Fruit fly (Drosophila melanogaster): ENCODE measurements around the gene Spc25.

Spc25 gene

DNA sequence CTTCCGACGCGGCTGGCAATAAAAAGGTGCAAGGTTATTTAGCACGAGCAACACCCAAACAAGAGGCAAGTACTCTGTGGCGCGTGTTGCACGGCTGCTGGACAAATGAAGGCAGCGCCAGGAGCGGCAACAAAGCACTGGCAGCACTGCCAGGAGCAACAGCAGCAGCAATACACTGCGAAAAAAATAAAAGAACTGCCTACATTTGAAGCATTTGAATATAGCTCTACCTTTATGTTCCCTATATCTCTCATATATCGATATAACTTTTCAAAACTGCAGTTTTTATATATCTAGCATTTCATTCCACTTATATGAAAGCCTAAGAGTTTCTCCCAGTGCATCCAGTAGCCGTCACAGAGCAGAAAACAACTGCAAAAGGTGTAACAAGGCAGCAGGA lies 4.2 kb upstream of the Spc25 start:
- TF ChIP-seq Vsx2 (GFP tag; optimal IDR thresholded peaks at IDR 0.05; ENCODE audit: partially characterized antibody) (no peak), Hr78 (GFP tag; optimal IDR thresholded peaks at IDR 0.05) (no peak), Hnf4 (GFP tag; optimal IDR thresholded peaks at IDR 0.05) (no peak), psq (GFP tag; optimal IDR thresholded peaks at IDR 0.05) (no peak), tai (GFP tag; optimal IDR thresholded peaks at IDR 0.05) (no peak), GATAd (GFP tag; optimal IDR thresholded peaks at IDR 0.05) (no peak), N (GFP tag; optimal IDR thresholded peaks at IDR 0.05) (no peak), dmrt93B (GFP tag; optimal IDR thresholded peaks at IDR 0.05) (no peak), dsf (GFP tag; optimal IDR thresholded peaks at IDR 0.05; ENCODE audit: borderline replicate concordance) (no peak), CrebA (GFP tag; optimal IDR thresholded peaks at IDR 0.05; ENCODE audit: borderline replicate concordance) (no peak), ey (GFP tag; optimal IDR thresholded peaks at IDR 0.05) (peak; percentile 20), OdsH (GFP tag; optimal IDR thresholded peaks at IDR 0.05) (no peak), dl (GFP tag; optimal IDR thresholded peaks at IDR 0.05; ENCODE audit: insufficient read depth in 1 of 2, partially characterized antibody in 2 of 2) (no peak), Dif (GFP tag; optimal IDR thresholded peaks at IDR 0.05; ENCODE audit: partially characterized antibody) (no peak), Dfd (GFP tag; optimal IDR thresholded peaks at IDR 0.05) (no peak), HLH106 (tag; optimal IDR thresholded peaks at IDR 0.05) (peak; percentile 44), usp (GFP tag; optimal IDR thresholded peaks at IDR 0.05) (no peak), Abd-B (GFP tag; optimal IDR thresholded peaks at IDR 0.05) (no peak), jim (GFP tag; optimal IDR thresholded peaks at IDR 0.05) (no peak), Mio (GFP tag; optimal IDR thresholded peaks at IDR 0.05) (no peak), sv (GFP tag; optimal IDR thresholded peaks at IDR 0.05) (no peak), rgr (GFP tag; optimal IDR thresholded peaks at IDR 0.05) (peak; percentile 6), Hr83 (GFP tag; optimal IDR thresholded peaks at IDR 0.05; ENCODE audit: poor library complexity, severe bottlenecking) (no peak), Sp1 (GFP tag; optimal IDR thresholded peaks at IDR 0.05) (no peak), woc (GFP tag; optimal IDR thresholded peaks at IDR 0.05) (no peak), foxo (GFP tag; optimal IDR thresholded peaks at IDR 0.05) (peak in 1 of 2 experiments; percentile 34), CG9705 (GFP tag; optimal IDR thresholded peaks at IDR 0.05) (no peak), h (GFP tag; optimal IDR thresholded peaks at IDR 0.05) (peak; percentile 21), CG32264 (GFP tag; optimal IDR thresholded peaks at IDR 0.05) (no peak), lola (GFP tag; optimal IDR thresholded peaks at IDR 0.05) (no peak), sage (GFP tag; optimal IDR thresholded peaks at IDR 0.05) (no peak), Myc (optimal IDR thresholded peaks at IDR 0.05) (no peak), Jra (GFP tag; optimal IDR thresholded peaks at IDR 0.05) (no peak), fru (GFP tag; optimal IDR thresholded peaks at IDR 0.05) (peak; percentile 16), br (GFP tag; optimal IDR thresholded peaks at IDR 0.05) (no peak)

DNA sequence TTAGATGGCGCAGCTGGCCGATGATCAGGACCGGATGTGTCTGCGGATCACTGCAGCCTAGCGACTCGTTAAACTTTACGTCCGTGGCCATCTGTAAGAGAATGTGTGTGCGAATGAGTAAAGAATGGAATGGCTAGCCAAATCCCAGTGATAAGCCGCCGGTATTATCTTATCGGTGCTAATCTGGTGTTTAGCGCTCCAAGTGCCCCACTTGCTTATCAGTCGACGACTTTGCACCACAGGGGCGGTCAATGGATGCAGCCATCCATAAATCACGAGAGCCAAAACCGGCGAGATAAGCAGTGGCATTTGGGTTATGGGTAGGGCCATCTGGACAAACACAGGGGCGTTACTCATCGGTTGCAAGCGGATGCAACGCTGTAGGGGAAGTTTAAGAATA lies 1.3 kb upstream of the Spc25 start:
- peak; percentile 8 for TF ChIP-seq CrebA (GFP tag; optimal IDR thresholded peaks at IDR 0.05; ENCODE audit: borderline replicate concordance)
- peak; percentile 23 for TF ChIP-seq h (GFP tag; optimal IDR thresholded peaks at IDR 0.05)
- TF ChIP-seq usp (GFP tag; optimal IDR thresholded peaks at IDR 0.05): no peak
- peak; percentile 3 for TF ChIP-seq Rel (GFP tag; optimal IDR thresholded peaks at IDR 0.05)
- no peak for TF ChIP-seq Rel (tag; optimal IDR thresholded peaks at IDR 0.05)
- TF ChIP-seq pan (optimal IDR thresholded peaks at IDR 0.05): no peak
- TF ChIP-seq Hr78 (GFP tag; optimal IDR thresholded peaks at IDR 0.05): no peak

- no peak for TF ChIP-seq brk (GFP tag; optimal IDR thresholded peaks at IDR 0.05)
- no peak for TF ChIP-seq Sp1 (GFP tag; optimal IDR thresholded peaks at IDR 0.05)
- no peak for TF ChIP-seq GATAd (GFP tag; optimal IDR thresholded peaks at IDR 0.05)
Measured at dm6 chr3R:12962612-12963011, 1.1 kb downstream of the Spc25 start.

Measured in whole organism, wandering third instar larva.